Worm (Caenorhabditis elegans) whole organism, L3 larva: ENCODE measurements around the gene fbxb-15.

Experiments
- R02D3.7 ChIP-seq: fragments of 150-350 bp; optimal IDR thresholded peaks from 2 replicates; lab custom pipeline; 2014; ENCODE audit warnings: missing biosample characterization, missing genetic modification characterization
- ZK546.5 ChIP-seq: sonication (generic microtip); optimal IDR thresholded peaks from 2 replicates; lab custom pipeline; 2017; ENCODE audit warnings: missing biosample characterization, missing genetic modification characterization
- aly-2 ChIP-seq: fragments of 150-350 bp; optimal IDR thresholded peaks from 2 replicates; lab custom pipeline; 2014; ENCODE audit warnings: missing biosample characterization, missing genetic modification characterization
- ama-1 ChIP-seq: fragments of 150-350 bp; optimal IDR thresholded peaks from 2 replicates; lab custom pipeline; 2018
- ceh-16 ChIP-seq: sonication (generic microtip); optimal IDR thresholded peaks from 2 replicates; lab custom pipeline; 2017; ENCODE audit warnings: missing biosample characterization, missing genetic modification characterization
- ceh-28 ChIP-seq: fragments of 150-350 bp; optimal IDR thresholded peaks from 2 replicates; lab custom pipeline; 2014; ENCODE audit warnings: missing biosample characterization, missing genetic modification reagents, missing genetic modification characterization
- ceh-82 ChIP-seq: fragments of 150-350 bp; optimal IDR thresholded peaks from 2 replicates; lab custom pipeline; 2014; ENCODE audit warnings: missing biosample characterization, missing genetic modification characterization
- ceh-9 ChIP-seq: sonication (generic microtip); optimal IDR thresholded peaks from 2 replicates; lab custom pipeline; 2018; ENCODE audit warnings: missing biosample characterization, missing genetic modification characterization
- daf-12 ChIP-seq: fragments of 150-350 bp; optimal IDR thresholded peaks from 2 replicates; lab custom pipeline; 2014; ENCODE audit warnings: missing biosample characterization, missing genetic modification reagents, missing genetic modification characterization
- egl-27 ChIP-seq: sonication (generic microtip); optimal IDR thresholded peaks from 4 replicates; lab custom pipeline; 2017; ENCODE audit warnings: missing biosample characterization, missing genetic modification reagents, missing genetic modification characterization
- egl-5 ChIP-seq: fragments of 150-350 bp; optimal IDR thresholded peaks from 2 replicates; lab custom pipeline; 2017; ENCODE audit warnings: missing biosample characterization, missing genetic modification reagents, missing genetic modification characterization, inconsistent platforms
- elt-1 ChIP-seq: fragments of 150-350 bp; optimal IDR thresholded peaks from 2 replicates; lab custom pipeline; 2014; ENCODE audit warnings: missing biosample characterization, missing genetic modification characterization
- elt-2 ChIP-seq: sonication (generic microtip); optimal IDR thresholded peaks from 2 replicates; lab custom pipeline; 2016; ENCODE audit warnings: missing genetic modification reagents, mild to moderate bottlenecking, missing genetic modification characterization, missing compliant biosample characterization
- eor-1 ChIP-seq, 2 experiments: fragments of 150-350 bp; optimal IDR thresholded peaks; 2 replicates each; lab custom pipeline; 2014 to 2018; ENCODE audit warnings: missing biosample characterization in 2 of 2, missing genetic modification characterization in 2 of 2
- fkh-10 ChIP-seq: sonication (generic microtip); optimal IDR thresholded peaks from 2 replicates; lab custom pipeline; 2017; ENCODE audit warnings: missing biosample characterization, missing genetic modification reagents, missing genetic modification characterization
- fkh-2 ChIP-seq: fragments of 150-350 bp; optimal IDR thresholded peaks from 2 replicates; lab custom pipeline; 2014; ENCODE audit warnings: missing biosample characterization, missing genetic modification reagents, missing genetic modification characterization
- fos-1 ChIP-seq: fragments of 150-350 bp; optimal IDR thresholded peaks from 2 replicates; lab custom pipeline; 2014; ENCODE audit warnings: missing biosample characterization, missing genetic modification characterization
- hmg-11 ChIP-seq: sonication (generic microtip); optimal IDR thresholded peaks from 2 replicates; lab custom pipeline; 2016; ENCODE audit warnings: missing genetic modification characterization, missing compliant biosample characterization
- jun-1 ChIP-seq: fragments of 150-350 bp; optimal IDR thresholded peaks from 2 replicates; lab custom pipeline; 2014; ENCODE audit warnings: missing biosample characterization, missing genetic modification reagents, missing genetic modification characterization
- lin-15B ChIP-seq: fragments of 150-350 bp; optimal IDR thresholded peaks from 2 replicates; lab custom pipeline; 2014; ENCODE audit warnings: missing biosample characterization, missing genetic modification characterization
- lin-39 ChIP-seq: fragments of 150-350 bp; optimal IDR thresholded peaks from 2 replicates; lab custom pipeline; 2018; ENCODE audit warnings: missing biosample characterization, missing genetic modification reagents, missing genetic modification characterization
- mdl-1 ChIP-seq: fragments of 150-350 bp; optimal IDR thresholded peaks from 2 replicates; lab custom pipeline; 2014; ENCODE audit warnings: missing biosample characterization, missing genetic modification characterization
- mml-1 ChIP-seq: fragments of 150-350 bp; sonication (generic microtip); optimal IDR thresholded peaks from 3 replicates; lab custom pipeline; 2014; ENCODE audit warnings: missing biosample characterization, missing genetic modification characterization
- nfya-1 ChIP-seq: sonication (generic microtip); optimal IDR thresholded peaks from 2 replicates; lab custom pipeline; 2017; ENCODE audit warnings: missing genetic modification characterization, mild to moderate bottlenecking, missing compliant biosample characterization, antibody characterized with exemption, moderate library complexity; ENCODE audit not compliant: insufficient read depth
- nhr-12 ChIP-seq: fragments of 150-350 bp; optimal IDR thresholded peaks from 2 replicates; lab custom pipeline; 2014; ENCODE audit warnings: missing biosample characterization, missing genetic modification characterization
- nhr-23 ChIP-seq: fragments of 150-350 bp; optimal IDR thresholded peaks from 2 replicates; lab custom pipeline; 2014; ENCODE audit warnings: missing biosample characterization, missing genetic modification reagents, missing genetic modification characterization
- nhr-237 ChIP-seq: fragments of 150-350 bp; optimal IDR thresholded peaks from 2 replicates; lab custom pipeline; 2014; ENCODE audit warnings: missing biosample characterization, missing genetic modification characterization
- nhr-28 ChIP-seq: fragments of 150-350 bp; optimal IDR thresholded peaks from 2 replicates; lab custom pipeline; 2014; ENCODE audit warnings: missing biosample characterization, missing genetic modification characterization
- nhr-43 ChIP-seq: sonication (generic microtip); optimal IDR thresholded peaks from 2 replicates; lab custom pipeline; 2016; ENCODE audit warnings: mild to moderate bottlenecking, missing genetic modification characterization, missing compliant biosample characterization; ENCODE audit not compliant: poor library complexity, severe bottlenecking
- nhr-77 ChIP-seq: fragments of 150-350 bp; optimal IDR thresholded peaks from 2 replicates; lab custom pipeline; 2014; ENCODE audit warnings: missing biosample characterization, missing genetic modification characterization
- pqm-1 ChIP-seq: fragments of 150-350 bp; optimal IDR thresholded peaks from 2 replicates; lab custom pipeline; 2017; ENCODE audit warnings: missing biosample characterization, missing genetic modification characterization, inconsistent platforms
- sea-2 ChIP-seq: fragments of 150-350 bp; sonication (generic microtip); optimal IDR thresholded peaks from 4 replicates; lab custom pipeline; 2014; ENCODE audit warnings: missing biosample characterization, missing genetic modification reagents, missing genetic modification characterization
- snpc-4 ChIP-seq: fragments of 150-350 bp; optimal IDR thresholded peaks from 2 replicates; lab custom pipeline; 2014; ENCODE audit warnings: missing biosample characterization, missing genetic modification characterization
- tbx-2 ChIP-seq: sonication (generic microtip); optimal IDR thresholded peaks from 2 replicates; lab custom pipeline; 2016; ENCODE audit warnings: mild to moderate bottlenecking, missing genetic modification characterization, missing compliant biosample characterization
- unc-62 ChIP-seq: fragments of 150-350 bp; sonication (generic microtip); optimal IDR thresholded peaks from 4 replicates; lab custom pipeline; 2014; ENCODE audit warnings: missing biosample characterization, missing genetic modification reagents, missing genetic modification characterization
- ztf-11 ChIP-seq: fragments of 150-350 bp; optimal IDR thresholded peaks from 2 replicates; lab custom pipeline; 2014; ENCODE audit warnings: missing biosample characterization, missing genetic modification characterization
- ztf-4 ChIP-seq: fragments of 150-350 bp; optimal IDR thresholded peaks from 2 replicates; lab custom pipeline; 2014; ENCODE audit warnings: missing biosample characterization, missing genetic modification characterization

fbxb-15 gene

ce11 chrII:1676088-1676487 is 22.8 kb upstream of the fbxb-15 start, which contains the start of gene fbxb-17:
Gene fbxb-17 (plus strand): TSS chrII:1676388.
- no peak for TF ChIP-seq snpc-4 (tag; lab: Kevin White, UChicago)
- no peak for TF ChIP-seq ceh-28 (tag; lab: Kevin White, UChicago)
- no peak for TF ChIP-seq mdl-1 (tag; lab: Kevin White, UChicago)
- no peak for TF ChIP-seq nhr-237 (tag; lab: Kevin White, UChicago)
- TF ChIP-seq tbx-2 (tag; lab: Kevin White, UChicago), result no peak
- no peak for TF ChIP-seq fos-1
- no peak for TF ChIP-seq elt-2
- TF ChIP-seq nhr-28 (tag; lab: Kevin White, UChicago), result no peak
- TF ChIP-seq pqm-1 (tag; lab: Kevin White, UChicago), result no peak
- TF ChIP-seq ceh-16 (tag; lab: Kevin White, UChicago), result no peak

ce11 chrII:1672673-1673072 is 19.4 kb upstream of the fbxb-15 start:
- TF ChIP-seq ztf-4 (tag; lab: Kevin White, UChicago) (no peak), egl-27 (tag; lab: Kevin White, UChicago) (no peak), nhr-28 (tag; lab: Kevin White, UChicago) (no peak), nhr-43 (no peak), mdl-1 (tag; lab: Kevin White, UChicago) (no peak), fkh-10 (GFP tag; lab: Kevin White, UChicago) (no peak), elt-1 (no peak), lin-39 (tag; lab: Kevin White, UChicago) (no peak), ZK546.5 (tag; lab: Kevin White, UChicago) (no peak), sea-2 (GFP tag; lab: Kevin White, UChicago) (no peak), ceh-82 (tag; lab: Kevin White, UChicago) (no peak), nhr-12 (tag; lab: Kevin White, UChicago) (no peak), aly-2 (tag; lab: Kevin White, UChicago) (no peak), elt-2 (no peak), ceh-28 (tag; lab: Kevin White, UChicago) (no peak), ceh-9 (tag; lab: Kevin White, UChicago) (no peak), daf-12 (tag; lab: Kevin White, UChicago) (no peak)
- TF ChIP-seq, all 47 proteins: peak for 0

ce11 chrII:1670985-1671384 is 17.7 kb upstream of the fbxb-15 start:
- TF ChIP-seq lin-15B (tag; lab: Kevin White, UChicago) (no peak), daf-12 (tag; lab: Kevin White, UChicago) (no peak), egl-5 (tag; lab: Kevin White, UChicago) (no peak), unc-62 (no peak), nhr-12 (tag; lab: Kevin White, UChicago) (no peak), lin-39 (tag; lab: Kevin White, UChicago) (no peak), eor-1 (tag; optimal IDR thresholded peaks at IDR 0.05; lab: Kevin White, UChicago) (no peak), elt-2 (no peak), egl-27 (tag; lab: Kevin White, UChicago) (no peak), jun-1 (tag; lab: Kevin White, UChicago) (no peak), ceh-9 (tag; lab: Kevin White, UChicago) (no peak), ZK546.5 (tag; lab: Kevin White, UChicago) (no peak), nhr-23 (tag; lab: Kevin White, UChicago) (no peak), fkh-10 (GFP tag; lab: Kevin White, UChicago) (no peak), fkh-2 (tag; lab: Kevin White, UChicago) (no peak), hmg-11 (tag; lab: Kevin White, UChicago) (no peak), ama-1 (no peak), pqm-1 (tag; lab: Kevin White, UChicago) (no peak)
- TF ChIP-seq, all 47 proteins: peak for 0

ce11 chrII:1670260-1670879 is 17.1 kb upstream of the fbxb-15 start, which contains the start of gene nhx-6:
Gene nhx-6 (plus strand): TSS chrII:1670829.
- no peak for TF ChIP-seq nfya-1 (tag; lab: Kevin White, UChicago)
- TF ChIP-seq ztf-4 (tag; lab: Kevin White, UChicago), result no peak
- no peak for TF ChIP-seq R02D3.7
- TF ChIP-seq elt-1, result no peak
- no peak for TF ChIP-seq hmg-11 (tag; lab: Kevin White, UChicago)
- no peak for TF ChIP-seq ceh-82 (tag; lab: Kevin White, UChicago)
- TF ChIP-seq ztf-11 (tag; lab: Kevin White, UChicago), result no peak
- peak; percentile 66 for TF ChIP-seq elt-2
- no peak for TF ChIP-seq daf-12 (tag; lab: Kevin White, UChicago)
- TF ChIP-seq pqm-1 (tag; lab: Kevin White, UChicago), result peak; percentile 5
- TF ChIP-seq snpc-4 (tag; lab: Kevin White, UChicago), result no peak
- TF ChIP-seq mml-1, result no peak
- no peak for TF ChIP-seq nhr-77 (tag; lab: Kevin White, UChicago)
- TF ChIP-seq fos-1, result no peak
- no peak for TF ChIP-seq nhr-43
- TF ChIP-seq ceh-16 (tag; lab: Kevin White, UChicago), result no peak
- TF ChIP-seq, all 47 proteins: peak for 2
